Worm (Caenorhabditis elegans): ENCODE measurements around the gene srbc-45.

The srbc-45 gene

ce11 chrV:12824777-12825176 is 21.4 kb downstream of the srbc-45 start, which contains the start of gene ugt-16:
ugt-16 (plus strand) TSS chrV:12825024.
- TF ChIP-seq ceh-62 (tag; optimal IDR thresholded peaks at IDR 0.05) (no peak), Y5F2A.4 (GFP tag; optimal IDR thresholded peaks at IDR 0.05) (no peak), vab-7 (GFP tag; IDR thresholded peaks at IDR 0.05) (no peak), tra-1 (GFP tag; IDR thresholded peaks at IDR 0.05) (no peak), aly-2 (tag; optimal IDR thresholded peaks at IDR 0.05) (no peak), pqm-1 (tag; optimal IDR thresholded peaks at IDR 0.05) (peak; percentile 50), gei-8 (GFP tag; optimal IDR thresholded peaks at IDR 0.05) (no peak), lim-7 (GFP tag; IDR thresholded peaks at IDR 0.05) (no peak), egl-43 (GFP tag; IDR thresholded peaks at IDR 0.05) (no peak), nhr-77 (tag; optimal IDR thresholded peaks at IDR 0.05) (peak; percentile 19), hlh-30 (tag; optimal IDR thresholded peaks at IDR 0.05; ENCODE audit: insufficient read depth) (no peak), snpc-4 (tag; optimal IDR thresholded peaks at IDR 0.05) (no peak), nhr-111 (GFP tag; optimal IDR thresholded peaks at IDR 0.05) (no peak), mxl-3 (GFP tag; optimal IDR thresholded peaks at IDR 0.05) (no peak), nhr-102 (tag; optimal IDR thresholded peaks at IDR 0.05) (peak; percentile 10), F26F4.8 (GFP tag; conservative IDR thresholded peaks at IDR 0.05) (no peak), fos-1 (tag; optimal IDR thresholded peaks at IDR 0.05) (no peak), nhr-28 (tag; optimal IDR thresholded peaks at IDR 0.05) (peak; percentile 77), D1046.2 (GFP tag; IDR thresholded peaks at IDR 0.05) (no peak), snpc-1.2 (GFP tag; IDR thresholded peaks at IDR 0.05) (no peak), dmd-6 (GFP tag; IDR thresholded peaks at IDR 0.05) (peak; percentile 24; the same call in 1 of the 2 replicates), madf-5 (GFP tag; IDR thresholded peaks at IDR 0.05) (no peak), nhr-237 (tag; optimal IDR thresholded peaks at IDR 0.05) (no peak), skn-1 (tag; optimal IDR thresholded peaks at IDR 0.05) (no peak), dpl-1 (GFP tag; optimal IDR thresholded peaks at IDR 0.05) (no peak), F44E2.7 (GFP tag; IDR thresholded peaks at IDR 0.05) (no peak), ztf-7 (tag; optimal IDR thresholded peaks at IDR 0.05) (no peak), aha-1 (tag) (no peak), zip-11 (GFP tag; IDR thresholded peaks at IDR 0.05) (no peak), ceh-82 (tag; optimal IDR thresholded peaks at IDR 0.05) (no peak), ceh-20 (GFP tag; IDR thresholded peaks at IDR 0.05) (no peak), ces-1 (GFP tag; optimal IDR thresholded peaks at IDR 0.05) (no peak), rbr-2 (tag; optimal IDR thresholded peaks at IDR 0.05) (no peak), madf-9 (GFP tag; conservative IDR thresholded peaks at IDR 0.05) (no peak), nhr-42 (GFP tag; IDR thresholded peaks at IDR 0.05) (no peak), lin-38 (GFP tag; IDR thresholded peaks at IDR 0.05) (no peak), lsy-2 (tag; optimal IDR thresholded peaks at IDR 0.05) (no peak), hlh-11 (tag; optimal IDR thresholded peaks at IDR 0.05) (no peak), nhr-6 (tag; optimal IDR thresholded peaks at IDR 0.05) (no peak), R02D3.7 (tag; optimal IDR thresholded peaks at IDR 0.05) (no peak), Y48G9A.11 (GFP tag; IDR thresholded peaks at IDR 0.05) (no peak), mep-1 (tag; optimal IDR thresholded peaks at IDR 0.05) (no peak), mdl-1 (tag; optimal IDR thresholded peaks at IDR 0.05) (no peak), egl-27 (tag; optimal IDR thresholded peaks at IDR 0.05) (no peak), ceh-32 (tag; optimal IDR thresholded peaks at IDR 0.05; ENCODE audit: poor library complexity) (no peak), hif-1 (tag; optimal IDR thresholded peaks at IDR 0.05) (no peak), zip-2 (tag; optimal IDR thresholded peaks at IDR 0.05) (no peak), spr-1 (tag; optimal IDR thresholded peaks at IDR 0.05) (no peak), ZK546.5 (tag; optimal IDR thresholded peaks at IDR 0.05) (no peak), Y105C5A.15 (GFP tag; IDR thresholded peaks at IDR 0.05) (no peak), daf-19 (GFP tag; conservative IDR thresholded peaks at IDR 0.05) (no peak), unc-62 (GFP tag; optimal IDR thresholded peaks at IDR 0.05 in 1 of 2) (peak in 1 of 2 experiments; percentile 6), unc-62 (tag; optimal IDR thresholded peaks at IDR 0.05) (no peak), mes-2 (tag; optimal IDR thresholded peaks at IDR 0.05; ENCODE audit: poor library complexity, severe bottlenecking) (no peak)
